Fruit fly (Drosophila melanogaster) Kc167 (cell line): ENCODE measurements around the gene Jhbp7.

ENCODE experiments used
- Myc ChIP-seq: fragments of >200 bp; optimal IDR thresholded peaks from 2 replicates; lab custom pipeline; 2017; ENCODE audit warnings: missing external identifiers
- Sin3A ChIP-seq: fragments of >200 bp; optimal IDR thresholded peaks from 2 replicates; lab custom pipeline; 2018; ENCODE audit warnings: missing external identifiers
- h ChIP-seq: fragments of >200 bp; optimal IDR thresholded peaks from 3 replicates; lab custom pipeline; 2018; ENCODE audit warnings: missing external identifiers
- insv ChIP-seq: fragments of >200 bp; optimal IDR thresholded peaks from 3 replicates; lab custom pipeline; 2018; ENCODE audit warnings: missing external identifiers
- psq ChIP-seq: fragments of >200 bp; optimal IDR thresholded peaks from 2 replicates; lab custom pipeline; 2017; ENCODE audit warnings: missing external identifiers
- ttk ChIP-seq: sonication (Bioruptor generic); optimal IDR thresholded peaks from 2 replicates; lab custom pipeline; 2017; ENCODE audit warnings: missing external identifiers

Jhbp7 gene

dm6 chr3R:25275276-25275675, 37.9 kb downstream of the Jhbp7 start:
- TF ChIP-seq ttk (no peak), psq (lab: Kevin White, UChicago) (no peak), insv (lab: Kevin White, UChicago) (no peak), Sin3A (lab: Kevin White, UChicago) (no peak), Myc (lab: Kevin White, UChicago) (no peak), h (lab: Kevin White, UChicago) (no peak)

DNA sequence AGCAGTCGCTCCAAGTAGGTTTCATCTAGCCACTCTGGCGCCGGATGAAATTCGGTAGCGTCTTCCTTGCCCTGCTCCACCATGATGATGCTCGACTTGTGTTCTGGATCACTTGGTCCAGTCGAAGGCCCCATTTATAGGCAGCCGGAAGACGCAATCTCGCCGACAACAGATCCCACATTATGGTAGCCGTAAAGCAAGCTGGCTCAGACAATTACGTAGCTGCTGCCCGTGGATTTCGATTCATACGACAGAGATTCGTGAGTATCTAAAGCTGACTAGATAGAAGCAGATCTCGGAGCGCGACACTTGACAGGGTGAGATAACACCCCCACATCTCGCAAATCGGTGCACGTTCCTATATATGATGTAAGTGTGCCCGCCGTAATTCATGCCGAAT, 39.7 kb downstream of the Jhbp7 start, which contains the start of gene CG10513:
Gene CG10513, minus strand, starts transcription at position 101 of the 400 bp plus-strand sequence.
- TF ChIP-seq psq (lab: Kevin White, UChicago) (no peak), Sin3A (lab: Kevin White, UChicago) (no peak), ttk (no peak), insv (lab: Kevin White, UChicago) (no peak), h (lab: Kevin White, UChicago) (no peak), Myc (lab: Kevin White, UChicago) (no peak)

- TF ChIP-seq insv (lab: Kevin White, UChicago), result no peak
Observed at dm6 chr3R:25279796-25280350, 42.5 kb downstream of the Jhbp7 start, which contains the start of gene CG10514. CG10514 (minus strand) TSS chr3R:25279846.

DNA sequence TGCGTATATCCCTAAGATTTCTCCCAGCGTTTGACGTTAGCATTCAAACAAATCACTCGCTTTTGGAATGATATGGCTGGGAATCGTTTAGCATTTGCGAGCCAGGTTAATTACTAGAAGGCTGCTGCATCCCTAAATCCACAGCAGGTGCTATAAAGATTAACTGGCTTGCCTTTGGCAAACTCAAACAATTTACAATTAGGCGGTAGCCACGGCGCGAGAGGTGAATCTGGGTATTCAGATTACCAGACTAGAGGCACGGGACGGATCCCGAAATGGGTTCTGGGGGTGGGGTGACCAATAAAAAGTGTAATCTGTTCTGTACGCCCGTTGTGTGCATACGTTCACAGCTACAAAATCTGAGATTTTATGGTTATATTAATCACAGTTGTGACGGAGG, 43.8 kb downstream of the Jhbp7 start, which contains the start of gene CG11892:
Gene CG11892, plus strand, starts transcription at position 384 of the 400 bp plus-strand sequence.
- TF ChIP-seq h (lab: Kevin White, UChicago) (no peak), Myc (lab: Kevin White, UChicago) (no peak), insv (lab: Kevin White, UChicago) (no peak), psq (lab: Kevin White, UChicago) (no peak), Sin3A (lab: Kevin White, UChicago) (no peak), ttk (no peak)

- TF ChIP-seq Myc (lab: Kevin White, UChicago) (no peak), psq (lab: Kevin White, UChicago) (no peak), insv (lab: Kevin White, UChicago) (no peak), Sin3A (lab: Kevin White, UChicago) (no peak), h (lab: Kevin White, UChicago) (no peak), ttk (no peak)
Observed at dm6 chr3R:25283209-25283670, 45.8 kb downstream of the Jhbp7 start, which contains the start of gene CG31300. CG31300 (plus strand) TSS chr3R:25283620.

- no peak for TF ChIP-seq ttk
- no peak for TF ChIP-seq Myc (lab: Kevin White, UChicago)
- no peak for TF ChIP-seq Sin3A (lab: Kevin White, UChicago)
- no peak for TF ChIP-seq insv (lab: Kevin White, UChicago)
- no peak for TF ChIP-seq h (lab: Kevin White, UChicago)
- no peak for TF ChIP-seq psq (lab: Kevin White, UChicago)
Observed at dm6 chr3R:25285173-25285572, 47.8 kb downstream of the Jhbp7 start, which contains the start of gene CG31104. CG31104 (plus strand) TSS chr3R:25285473.

DNA sequence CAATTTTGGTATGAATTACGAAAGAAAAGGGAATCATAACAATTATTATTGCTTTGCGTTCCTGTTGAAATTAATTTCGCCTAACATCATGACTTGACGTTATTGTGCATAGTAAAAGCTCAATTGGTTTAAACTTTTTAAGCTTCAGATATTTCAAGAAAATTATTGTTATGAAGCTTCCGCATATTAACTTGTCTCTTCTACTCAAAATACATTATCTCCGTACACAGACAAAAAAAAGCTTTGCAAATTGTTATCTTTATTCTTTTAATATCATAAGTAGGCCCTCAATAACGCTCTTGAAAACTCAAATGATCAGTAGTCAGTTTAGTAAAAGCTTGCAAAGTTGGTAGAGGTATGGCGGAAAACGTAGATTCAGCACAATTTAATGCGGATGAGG, 49.7 kb downstream of the Jhbp7 start, which contains the start of gene CG13658:
Gene CG13658, plus strand, starts transcription at position 347 of the 400 bp plus-strand sequence.
- TF ChIP-seq h (lab: Kevin White, UChicago), result no peak
- TF ChIP-seq insv (lab: Kevin White, UChicago), result no peak
- TF ChIP-seq ttk, result no peak
- TF ChIP-seq Myc (lab: Kevin White, UChicago), result no peak
- no peak for TF ChIP-seq Sin3A (lab: Kevin White, UChicago)
